Worm (Caenorhabditis elegans): ENCODE results near the gene R05H5.7.

The R05H5.7 gene

DNA sequence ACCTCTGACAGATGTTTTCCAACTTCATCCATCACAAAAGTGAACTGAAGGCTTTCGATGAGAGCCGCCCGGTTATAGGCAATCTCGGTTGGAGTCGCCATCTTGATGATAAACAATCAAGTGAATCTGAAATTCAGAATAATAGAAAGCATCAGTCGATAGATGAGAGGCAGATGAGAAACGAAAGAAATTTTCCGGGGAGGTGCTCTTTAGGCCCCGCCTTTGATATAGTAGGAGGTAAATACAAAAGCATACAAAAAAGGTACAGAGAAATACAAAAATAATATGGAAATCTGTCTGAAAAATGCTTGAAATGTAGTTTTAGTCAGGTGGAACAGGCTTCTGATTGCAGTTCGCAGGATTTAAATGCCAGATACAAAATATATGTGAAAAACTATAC, 9.7 kb upstream of the R05H5.7 start, which contains the start of gene srd-1:
Gene srd-1, minus strand, starts transcription at position 101 of the 400 bp plus-strand sequence.
- TF ChIP-seq ahr-1 (tag; optimal IDR thresholded peaks at IDR 0.05), result no peak
- TF ChIP-seq sox-4 (tag; optimal IDR thresholded peaks at IDR 0.05), result no peak
- no peak for TF ChIP-seq pax-1 (tag; optimal IDR thresholded peaks at IDR 0.05)
- TF ChIP-seq tbx-7 (tag; optimal IDR thresholded peaks at IDR 0.05), result no peak
- no peak for TF ChIP-seq ceh-9 (tag; optimal IDR thresholded peaks at IDR 0.05)
- TF ChIP-seq K09A11.1 (tag; optimal IDR thresholded peaks at IDR 0.05; ENCODE audit: insufficient read depth), result no peak
- no peak for TF ChIP-seq nfya-1 (tag; optimal IDR thresholded peaks at IDR 0.05)
- no peak for TF ChIP-seq dmd-4 (tag; optimal IDR thresholded peaks at IDR 0.05; ENCODE audit: borderline replicate concordance)
- TF ChIP-seq hlh-6 (tag; optimal IDR thresholded peaks at IDR 0.05), result no peak
- TF ChIP-seq sdc-2 (tag; optimal IDR thresholded peaks at IDR 0.05), result no peak
- no peak for TF ChIP-seq lim-6 (tag; optimal IDR thresholded peaks at IDR 0.05)

DNA sequence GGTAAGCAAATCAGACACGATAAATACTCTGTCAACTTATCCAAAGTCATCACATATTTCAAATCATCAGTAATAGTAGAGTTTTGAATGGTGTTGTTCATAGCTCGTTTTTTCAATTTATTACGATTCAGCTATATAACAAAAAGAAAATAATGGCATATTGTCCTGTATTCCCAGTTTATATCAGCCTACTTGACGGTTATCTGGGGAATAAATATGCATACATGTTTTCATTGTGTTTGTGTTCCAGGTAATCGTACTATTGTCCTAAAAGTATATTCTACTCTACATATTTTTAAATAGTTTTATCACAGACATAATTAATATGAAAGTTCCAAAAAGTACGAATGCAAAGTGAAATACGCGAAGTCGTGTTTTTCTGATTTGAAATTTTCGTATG, 4.5 kb upstream of the R05H5.7 start, which contains the start of gene srd-2:
Gene srd-2, minus strand, starts transcription at position 101 of the 400 bp plus-strand sequence.
- TF ChIP-seq hlh-13 (GFP tag; optimal IDR thresholded peaks at IDR 0.05) (no peak), Y22D7AL.16 (tag; optimal IDR thresholded peaks at IDR 0.05) (no peak), lim-6 (tag; optimal IDR thresholded peaks at IDR 0.05) (no peak), eyg-1 (tag; optimal IDR thresholded peaks at IDR 0.05) (no peak), ama-1 (optimal IDR thresholded peaks at IDR 0.05) (no peak)

DNA sequence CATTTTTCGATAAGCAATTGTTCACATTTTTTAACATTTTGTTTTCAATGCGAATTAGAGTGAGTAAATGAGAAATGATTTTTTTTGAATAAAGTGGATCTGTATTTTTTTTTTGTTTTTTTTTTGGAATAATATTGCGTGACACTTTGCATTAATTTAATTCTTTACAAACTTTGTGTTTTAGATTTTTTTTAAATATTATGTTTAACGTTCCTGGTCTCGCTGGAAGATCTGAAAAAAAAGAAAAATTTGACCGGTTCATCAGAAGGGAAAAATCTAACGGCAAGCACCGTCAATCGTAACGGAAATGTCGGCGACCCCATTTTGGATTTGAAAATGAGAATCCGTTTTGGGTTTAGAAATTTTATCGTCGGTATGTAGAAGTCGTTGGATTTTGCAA, 2.9 kb upstream of the R05H5.7 start, which contains the start of gene cdc-25.4:
Gene cdc-25.4, minus strand, starts transcription at position 101 of the 400 bp plus-strand sequence.
- TF ChIP-seq ceh-48 (tag; optimal IDR thresholded peaks at IDR 0.05) (no peak), ets-4 (tag; optimal IDR thresholded peaks at IDR 0.05) (no peak)

DNA sequence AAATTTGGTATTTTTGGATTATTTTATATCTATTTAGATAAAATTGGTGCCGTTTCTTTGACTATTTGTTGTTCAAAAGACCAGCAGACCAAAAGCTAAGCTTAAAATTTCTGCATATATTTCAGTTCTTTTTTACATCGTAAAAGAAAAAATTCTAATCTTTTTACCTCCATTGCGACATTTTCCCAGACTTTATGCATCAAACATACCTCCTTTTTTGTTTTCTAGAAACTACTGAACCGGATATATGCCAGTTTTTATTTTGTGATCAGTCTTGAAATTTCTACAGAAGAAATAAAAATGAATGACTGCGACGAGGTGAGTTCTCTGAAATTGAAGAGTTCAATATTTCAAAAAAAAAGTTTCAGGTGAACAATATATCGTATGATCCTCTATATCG, 2.3 kb downstream of the R05H5.7 start, which contains the start of gene srb-6:
Gene srb-6, plus strand, starts transcription at position 301 of the 400 bp plus-strand sequence.
- TF ChIP-seq gmeb-2 (tag; optimal IDR thresholded peaks at IDR 0.05) (no peak), rnt-1 (tag; optimal IDR thresholded peaks at IDR 0.05) (no peak), che-1 (tag; optimal IDR thresholded peaks at IDR 0.05) (no peak), tbx-7 (tag; optimal IDR thresholded peaks at IDR 0.05) (no peak), sox-2 (GFP tag; IDR thresholded peaks at IDR 0.05) (no peak), syd-9 (tag; optimal IDR thresholded peaks at IDR 0.05) (no peak)

DNA sequence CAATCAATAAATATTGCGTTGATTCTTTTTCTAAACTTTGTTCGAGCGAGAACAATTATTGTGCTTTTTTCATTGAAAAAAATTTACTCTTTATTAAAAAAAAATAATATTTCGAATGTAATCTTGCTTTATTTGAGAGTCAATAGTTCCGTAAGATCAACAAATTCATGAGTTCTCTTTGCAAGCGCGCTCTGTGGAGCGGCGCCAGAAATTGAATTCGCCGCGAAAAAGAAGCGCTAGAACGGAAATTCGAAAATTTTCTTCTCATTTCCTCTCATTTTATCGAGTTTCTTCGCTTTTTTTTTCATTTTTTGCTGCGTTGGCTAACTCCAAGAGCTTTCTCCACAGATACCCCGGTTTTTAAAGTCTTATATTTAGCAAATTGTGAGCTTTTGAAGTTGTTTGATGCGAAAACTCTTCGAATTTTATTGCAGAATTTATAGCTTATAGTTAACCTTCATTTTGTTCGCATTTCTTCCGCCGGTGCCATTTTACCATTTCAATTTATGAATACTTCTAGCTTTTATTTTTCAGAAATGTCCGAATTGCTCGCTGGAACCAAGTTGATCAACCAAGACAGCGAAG, 4.9 kb downstream of the R05H5.7 start, which contains the start of gene R05H5.3:
Gene R05H5.3, plus strand, starts transcription at position 535 of the 585 bp plus-strand sequence.
- TF ChIP-seq unc-42 (tag; optimal IDR thresholded peaks at IDR 0.05) (peak; percentile 55), zip-5 (tag; optimal IDR thresholded peaks at IDR 0.05) (no peak), ceh-18 (tag; optimal IDR thresholded peaks at IDR 0.05) (no peak)

DNA sequence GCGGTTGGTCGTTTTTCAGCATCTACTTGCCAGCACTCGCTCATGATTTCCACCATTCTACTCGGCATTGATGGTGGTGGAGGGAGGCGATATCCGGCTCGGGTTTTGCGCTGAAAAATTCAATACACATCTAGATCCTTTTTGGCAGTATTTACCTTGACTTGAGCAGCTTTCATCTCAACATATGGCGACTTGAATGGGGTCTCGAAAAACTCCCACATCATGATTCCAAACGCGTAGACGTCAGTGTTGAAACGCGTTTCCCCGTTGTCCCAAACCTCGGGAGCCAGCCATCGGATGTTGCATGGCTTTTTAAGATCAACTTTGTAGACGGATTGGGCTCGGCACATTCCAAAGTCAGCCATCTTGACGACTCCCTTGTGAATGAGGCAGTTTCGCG, 6.2 kb downstream of the R05H5.7 start:
- no peak for TF ChIP-seq fkh-6 (tag; optimal IDR thresholded peaks at IDR 0.05)
- no peak for TF ChIP-seq ama-1 (optimal IDR thresholded peaks at IDR 0.05)
- TF ChIP-seq ceh-2 (tag; optimal IDR thresholded peaks at IDR 0.05), result no peak
- TF ChIP-seq tbx-7 (tag; optimal IDR thresholded peaks at IDR 0.05), result no peak
- TF ChIP-seq ceh-48 (tag; optimal IDR thresholded peaks at IDR 0.05), result no peak
- no peak for TF ChIP-seq ceh-30 (tag; optimal IDR thresholded peaks at IDR 0.05)
- TF ChIP-seq mec-3 (tag; optimal IDR thresholded peaks at IDR 0.05; ENCODE audit: borderline replicate concordance), result no peak
- TF ChIP-seq C08G9.2 (tag; optimal IDR thresholded peaks at IDR 0.05), result no peak
- no peak for TF ChIP-seq pha-2 (tag; optimal IDR thresholded peaks at IDR 0.05)
- no peak for TF ChIP-seq unc-42 (tag; optimal IDR thresholded peaks at IDR 0.05)
- no peak for TF ChIP-seq ceh-31 (tag; optimal IDR thresholded peaks at IDR 0.05)
- no peak for TF ChIP-seq nhr-11 (tag; optimal IDR thresholded peaks at IDR 0.05)
- no peak for TF ChIP-seq sox-4 (tag; optimal IDR thresholded peaks at IDR 0.05)
- TF ChIP-seq ahr-1 (tag; optimal IDR thresholded peaks at IDR 0.05), result no peak
- TF ChIP-seq fax-1 (tag; optimal IDR thresholded peaks at IDR 0.05), result no peak
- no peak for TF ChIP-seq zip-5 (tag; optimal IDR thresholded peaks at IDR 0.05)
- no peak for TF ChIP-seq lim-6 (tag; optimal IDR thresholded peaks at IDR 0.05)
